Worm (Caenorhabditis elegans) whole organism, L4 larva: ENCODE measurements around the gene fbxa-76.
"Not testable (repeated sequence)": the region's sequence is repeated elsewhere in the genome, so short reads cannot be mapped to it uniquely, and the experiment has no call there.

Experiments used
- D1046.2 ChIP-seq: fragments of 200-800 bp; sonication (Bioruptor generic); IDR thresholded peaks from 2 replicates; pipeline ENCODE4 v1.3.6; 2022; ENCODE audit warnings: missing genetic modification characterization, missing compliant biosample characterization
- R02D3.7 ChIP-seq: fragments of 150-350 bp; sonication (generic microtip); optimal IDR thresholded peaks from 3 replicates; lab custom pipeline; 2014; ENCODE audit warnings: missing biosample characterization, missing genetic modification characterization
- T20F7.1 ChIP-seq: fragments of 200-800 bp; sonication (Bioruptor generic); optimal IDR thresholded peaks from 2 replicates; lab custom pipeline; 2018; ENCODE audit warnings: mild to moderate bottlenecking, missing genetic modification characterization, missing compliant biosample characterization
- T26A8.4 ChIP-seq: fragments of 200-800 bp; sonication (Bioruptor generic); IDR thresholded peaks from 2 replicates; pipeline ENCODE4 v1.3.6; 2022; ENCODE audit warnings: missing genetic modification characterization, missing compliant biosample characterization
- Y48G9A.11 ChIP-seq: fragments of 200-800 bp; sonication (Bioruptor generic); IDR thresholded peaks from 2 replicates; pipeline ENCODE4 v1.3.6; 2022; ENCODE audit warnings: missing genetic modification reagents, missing genetic modification characterization, missing compliant biosample characterization
- Y75B8A.6 ChIP-seq: fragments of 200-800 bp; sonication (Bioruptor generic); IDR thresholded peaks from 2 replicates; pipeline ENCODE4 v1.3.6; 2022; ENCODE audit warnings: missing genetic modification reagents, missing genetic modification characterization, missing compliant biosample characterization
- aha-1 ChIP-seq: fragments of 150-350 bp; peaks from one replicate; lab custom pipeline; 2014; ENCODE audit warnings: missing biosample characterization, missing genetic modification characterization
- ama-1 ChIP-seq: fragments of 150-350 bp; optimal IDR thresholded peaks from 2 replicates; lab custom pipeline; 2014; ENCODE audit warnings: inconsistent platforms, mixed read lengths
- ceh-20 ChIP-seq: fragments of 200-800 bp; sonication (Bioruptor generic); IDR thresholded peaks from 2 replicates; pipeline ENCODE4 v1.3.6; 2022; ENCODE audit warnings: missing genetic modification reagents, missing genetic modification characterization, missing compliant biosample characterization
- ceh-28 ChIP-seq: fragments of 150-350 bp; optimal IDR thresholded peaks from 2 replicates; lab custom pipeline; 2014; ENCODE audit warnings: missing biosample characterization, missing genetic modification reagents, missing genetic modification characterization
- daf-16 ChIP-seq, 3 experiments: sonication (generic microtip); optimal IDR thresholded peaks; 2 replicates each; lab custom pipeline; 2016 to 2017; ENCODE audit warnings: missing genetic modification characterization in 3 of 3, missing genetic modification reagents in 3 of 3, mild to moderate bottlenecking in 2 of 3, missing compliant biosample characterization in 2 of 3, missing biosample characterization in 1 of 3, moderate library complexity in 1 of 3
- daf-19 ChIP-seq: fragments of 200-800 bp; sonication (Bioruptor generic); conservative IDR thresholded peaks from 2 replicates; pipeline ENCODE4 v1.3.6; 2022; ENCODE audit warnings: missing genetic modification characterization, missing compliant biosample characterization
- daf-8 ChIP-seq: fragments of 200-800 bp; sonication (Bioruptor generic); IDR thresholded peaks from 2 replicates; pipeline ENCODE4 v1.3.6; 2022; ENCODE audit warnings: missing genetic modification characterization, missing compliant biosample characterization
- dpl-1 ChIP-seq: fragments of 150-350 bp; optimal IDR thresholded peaks from 2 replicates; lab custom pipeline; 2014; ENCODE audit warnings: missing biosample characterization, missing genetic modification reagents, missing genetic modification characterization
- duxl-1 ChIP-seq: sonication (generic microtip); optimal IDR thresholded peaks from 2 replicates; lab custom pipeline; 2016; ENCODE audit warnings: mild to moderate bottlenecking, missing genetic modification characterization, moderate library complexity, missing compliant biosample characterization; ENCODE audit not compliant: poor library complexity
- dve-1 ChIP-seq: sonication (generic microtip); optimal IDR thresholded peaks from 2 replicates; lab custom pipeline; 2017; ENCODE audit warnings: antibody characterized with exemption, mild to moderate bottlenecking, missing genetic modification characterization, missing compliant biosample characterization; ENCODE audit not compliant: insufficient read depth
- fkh-10 ChIP-seq: fragments of 150-350 bp; optimal IDR thresholded peaks from 2 replicates; lab custom pipeline; 2014; ENCODE audit warnings: missing biosample characterization, missing genetic modification reagents, missing genetic modification characterization
- gei-8 ChIP-seq: fragments of 200-800 bp; sonication (Bioruptor generic); optimal IDR thresholded peaks from 2 replicates; lab custom pipeline; 2018; ENCODE audit warnings: mild to moderate bottlenecking, missing genetic modification characterization, missing compliant biosample characterization
- hlh-11 ChIP-seq: fragments of 200-800 bp; sonication (Bioruptor generic); optimal IDR thresholded peaks from 2 replicates; lab custom pipeline; 2018; ENCODE audit warnings: mild to moderate bottlenecking, missing genetic modification characterization, missing compliant biosample characterization
- hlh-30 ChIP-seq: sonication (generic microtip); optimal IDR thresholded peaks from 2 replicates; lab custom pipeline; 2017; ENCODE audit warnings: antibody characterized with exemption, mild to moderate bottlenecking, missing genetic modification characterization, missing compliant biosample characterization; ENCODE audit not compliant: insufficient read depth
- lin-1 ChIP-seq: fragments of 200-800 bp; sonication (Bioruptor generic); IDR thresholded peaks from 2 replicates; pipeline ENCODE4 v1.3.6; 2022; ENCODE audit warnings: missing genetic modification reagents, missing genetic modification characterization, missing compliant biosample characterization
- lin-29 ChIP-seq: fragments of 200-800 bp; sonication (Bioruptor generic); IDR thresholded peaks from 2 replicates; pipeline ENCODE4 v1.3.6; 2022; ENCODE audit warnings: missing genetic modification reagents, missing genetic modification characterization, missing compliant biosample characterization
- lin-38 ChIP-seq: fragments of 200-800 bp; sonication (Bioruptor generic); IDR thresholded peaks from 2 replicates; pipeline ENCODE4 v1.3.6; 2022; ENCODE audit warnings: missing genetic modification reagents, missing genetic modification characterization, missing compliant biosample characterization
- lir-3 ChIP-seq: sonication (generic microtip); optimal IDR thresholded peaks from 2 replicates; lab custom pipeline; 2016; ENCODE audit warnings: mild to moderate bottlenecking, missing genetic modification characterization, missing compliant biosample characterization
- lsy-2 ChIP-seq, 2 experiments: fragments of 150-350 bp in 1 of 2; sonication (generic microtip) in 1 of 2; optimal IDR thresholded peaks; 2 replicates each; lab custom pipeline; 2014 to 2017; ENCODE audit warnings: missing biosample characterization in 2 of 2, missing genetic modification characterization in 2 of 2
- mes-2 ChIP-seq: sonication (generic microtip); optimal IDR thresholded peaks from 2 replicates; lab custom pipeline; 2016; ENCODE audit warnings: missing genotype, mild to moderate bottlenecking, missing genetic modification characterization, missing compliant biosample characterization; ENCODE audit not compliant: poor library complexity, severe bottlenecking
- nhr-28 ChIP-seq: fragments of 150-350 bp; optimal IDR thresholded peaks from 2 replicates; lab custom pipeline; 2014; ENCODE audit warnings: missing biosample characterization, missing genetic modification characterization
- nhr-41 ChIP-seq: fragments of 200-800 bp; sonication (Bioruptor generic); IDR thresholded peaks from 2 replicates; pipeline ENCODE4 v1.3.6; 2022; ENCODE audit warnings: missing genetic modification reagents, missing genetic modification characterization, missing compliant biosample characterization
- nhr-42 ChIP-seq: fragments of 200-800 bp; sonication (Bioruptor generic); IDR thresholded peaks from 2 replicates; pipeline ENCODE4 v1.3.6; 2022; ENCODE audit warnings: missing genetic modification characterization, missing compliant biosample characterization
- nhr-48 ChIP-seq: sonication (generic microtip); optimal IDR thresholded peaks from 2 replicates; lab custom pipeline; 2016; ENCODE audit warnings: mild to moderate bottlenecking, missing genetic modification characterization, missing compliant biosample characterization
- saeg-2 ChIP-seq: fragments of 200-800 bp; sonication (Bioruptor generic); IDR thresholded peaks from 2 replicates; pipeline ENCODE4 v1.3.6; 2022; ENCODE audit warnings: missing genetic modification reagents, missing genetic modification characterization, missing compliant biosample characterization
- spr-3 ChIP-seq: fragments of 200-800 bp; sonication (Bioruptor generic); optimal IDR thresholded peaks from 2 replicates; lab custom pipeline; 2018; ENCODE audit warnings: mild to moderate bottlenecking, missing genetic modification characterization, missing compliant biosample characterization
- tra-1 ChIP-seq: fragments of 200-800 bp; sonication (Bioruptor generic); IDR thresholded peaks from 2 replicates; pipeline ENCODE4 v1.3.6; 2022; ENCODE audit warnings: missing genetic modification reagents, missing genetic modification characterization, missing compliant biosample characterization
- unc-62 ChIP-seq, 3 experiments: fragments of 150-350 bp in 1 of 3; sonication (generic microtip); optimal IDR thresholded peaks in 2 of 3; peaks in 1 of 3; 1 replicate in 1 of 3; 2 replicates in 2 of 3; lab custom pipeline; 2014 to 2017; ENCODE audit warnings: missing biosample characterization in 3 of 3, missing genetic modification characterization in 3 of 3, missing genetic modification reagents in 3 of 3, missing genotype in 1 of 3
- zag-1 ChIP-seq: fragments of 150-350 bp; optimal IDR thresholded peaks from 2 replicates; lab custom pipeline; 2014; ENCODE audit warnings: missing biosample characterization, missing genetic modification characterization
- zfp-2 ChIP-seq: sonication (generic microtip); optimal IDR thresholded peaks from 2 replicates; lab custom pipeline; 2016; ENCODE audit warnings: mild to moderate bottlenecking, missing genetic modification characterization, missing compliant biosample characterization
- zip-2 ChIP-seq: fragments of 150-350 bp; optimal IDR thresholded peaks from 2 replicates; lab custom pipeline; 2014; ENCODE audit warnings: missing biosample characterization, missing genetic modification characterization

Gene fbxa-76

DNA sequence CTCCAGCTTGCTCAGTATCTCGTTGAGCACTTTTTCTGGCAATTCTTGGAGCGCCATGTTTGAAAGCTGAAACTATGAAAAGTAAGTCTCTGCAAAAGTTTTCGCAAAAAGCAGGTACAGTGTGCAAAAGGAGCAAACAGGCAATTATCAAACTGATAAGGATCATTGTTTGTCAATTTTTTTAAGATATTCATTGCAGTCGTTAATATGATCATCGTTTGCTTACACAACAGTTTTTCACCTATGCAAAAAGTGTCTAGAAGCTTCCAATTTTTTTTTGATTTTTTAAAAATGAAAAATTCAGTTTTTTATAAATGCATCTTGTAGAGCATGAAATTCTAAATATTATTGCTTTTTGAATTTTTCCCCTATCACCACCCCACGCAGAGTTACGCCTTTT is 9.4 kb upstream of the fbxa-76 start, which contains the start of gene fbxa-78:
Gene fbxa-78 (minus strand): TSS at position 101 of the 400 bp plus-strand sequence.
- TF ChIP-seq duxl-1 (tag; lab: Kevin White, UChicago); saeg-2 (GFP tag; lab: Robert Waterston, UW); daf-19 (GFP tag; lab: Robert Waterston, UW): not testable (repeated sequence)

ce11 chrIII:1256519-1256918 is 7.6 kb upstream of the fbxa-76 start, which contains the start of gene fbxa-208:
Gene fbxa-208 (plus strand): TSS chrIII:1256819.
- TF ChIP-seq hlh-11 (tag; lab: Kevin White, UChicago); ama-1 (lab: Kevin White, UChicago); duxl-1 (tag; lab: Kevin White, UChicago): not testable (repeated sequence)

ce11 chrIII:1248335-1248734 is 626 bp downstream of the fbxa-76 start:
- TF ChIP-seq nhr-41 (GFP tag; lab: Robert Waterston, UW) (no peak), lin-29 (no peak), D1046.2 (GFP tag; lab: Robert Waterston, UW) (no peak), Y48G9A.11 (GFP tag; lab: Robert Waterston, UW) (no peak), zfp-2 (no peak), ceh-20 (GFP tag; lab: Robert Waterston, UW) (no peak)

DNA sequence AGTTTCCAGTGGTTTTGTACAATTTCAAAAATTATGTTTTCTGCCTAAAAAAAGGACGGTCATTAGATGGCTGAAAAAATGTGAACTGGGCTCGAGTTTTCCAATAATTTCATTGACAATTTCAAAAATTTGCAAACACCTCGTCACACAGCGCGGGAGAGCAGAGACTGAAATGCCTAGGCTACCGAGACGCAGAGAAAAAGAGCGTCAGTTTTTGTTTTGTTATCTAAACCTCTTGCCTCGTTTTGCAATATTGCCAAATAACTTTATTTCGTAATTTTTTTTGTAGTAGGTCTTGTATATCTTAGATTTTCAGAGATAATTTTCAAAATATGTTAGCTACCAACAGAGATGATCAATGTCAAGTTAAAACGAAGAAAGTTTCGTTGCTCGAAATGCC is 5.8 kb downstream of the fbxa-76 start, which contains the start of gene fbxa-63:
Gene fbxa-63 (plus strand): TSS at position 310 of the 400 bp plus-strand sequence.
- TF ChIP-seq daf-8 (no peak), spr-3 (GFP tag; lab: Kevin White, UChicago) (no peak), lsy-2 (tag; optimal IDR thresholded peaks at IDR 0.05; lab: Kevin White, UChicago) (peak in 1 of 2 experiments; percentile 54), fkh-10 (GFP tag; lab: Kevin White, UChicago) (peak; percentile 11), mes-2 (tag; lab: Kevin White, UChicago) (peak; percentile 35), lin-29 (no peak), daf-16 (GFP tag; optimal IDR thresholded peaks at IDR 0.05; lab: Kevin White, UChicago) (no peak), daf-16 (tag; optimal IDR thresholded peaks at IDR 0.05; lab: Kevin White, UChicago) (peak; percentile 39), dve-1 (peak; percentile 14), nhr-28 (tag; lab: Kevin White, UChicago) (peak; percentile 43), gei-8 (no peak), lir-3 (tag; lab: Kevin White, UChicago) (no peak), dpl-1 (GFP tag; lab: Kevin White, UChicago) (peak; percentile 15), zip-2 (tag; lab: Kevin White, UChicago) (peak; percentile 94), hlh-30 (tag; lab: Kevin White, UChicago) (peak; percentile 24), daf-19 (GFP tag; lab: Robert Waterston, UW) (no peak), T20F7.1 (no peak), aha-1 (tag; lab: Kevin White, UChicago) (peak; percentile 43), unc-62 (GFP tag; optimal IDR thresholded peaks at IDR 0.05 in 1 of 2; lab: Kevin White, UChicago) (peak in 1 of 2 experiments; percentile 18), unc-62 (tag; optimal IDR thresholded peaks at IDR 0.05; lab: Kevin White, UChicago) (no peak), hlh-11 (tag; lab: Kevin White, UChicago) (peak; percentile 31)

- TF ChIP-seq ceh-28 (no peak), nhr-48 (tag; lab: Kevin White, UChicago) (no peak), mes-2 (tag; lab: Kevin White, UChicago) (no peak), Y75B8A.6 (GFP tag; lab: Robert Waterston, UW) (no peak), aha-1 (tag; lab: Kevin White, UChicago) (no peak), dpl-1 (GFP tag; lab: Kevin White, UChicago) (no peak), tra-1 (GFP tag; lab: Robert Waterston, UW) (no peak), T26A8.4 (GFP tag; lab: Robert Waterston, UW) (no peak), lin-1 (GFP tag; lab: Robert Waterston, UW) (no peak), R02D3.7 (tag; lab: Kevin White, UChicago) (no peak), spr-3 (GFP tag; lab: Kevin White, UChicago) (no peak), lin-38 (GFP tag; lab: Robert Waterston, UW) (no peak), gei-8 (no peak), nhr-42 (GFP tag; lab: Robert Waterston, UW) (no peak), zag-1 (no peak)
Measured at ce11 chrIII:1238704-1239103, 10.3 kb downstream of the fbxa-76 start, which contains the start of gene fbxa-61. Gene fbxa-61 (plus strand): TSS chrIII:1239048.
